Worm (Caenorhabditis elegans): ENCODE data around the gene C09G9.5.
A peak's percentile ranks its signal among the peaks of the same experiment; 100 is the strongest.

C09G9.5 gene

DNA sequence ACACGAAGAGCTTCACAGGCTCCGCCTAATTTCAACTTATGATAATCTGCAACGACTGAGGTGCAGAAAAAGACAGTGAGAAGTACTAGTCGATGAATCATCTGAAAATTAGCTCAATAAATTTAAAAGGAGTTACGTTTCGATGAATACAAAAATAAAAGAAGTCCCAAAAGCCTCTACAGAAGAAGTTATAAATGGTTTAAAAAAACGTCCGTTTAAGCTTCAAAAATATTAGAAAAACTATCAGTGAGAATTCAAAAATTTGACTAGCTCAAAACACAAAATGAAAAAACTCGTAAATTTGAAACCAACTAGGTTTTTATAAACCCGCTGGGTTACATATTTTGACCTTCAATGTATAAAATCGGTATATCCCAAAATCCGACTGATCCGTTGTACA is 30.4 kb upstream of the C09G9.5 start, which contains the start of gene T11B7.5:
Gene T11B7.5, minus strand, starts transcription at position 101 of the 400 bp plus-strand sequence.
- TF ChIP-seq nfyb-1 (GFP tag; IDR thresholded peaks at IDR 0.05) (no peak), die-1 (tag; optimal IDR thresholded peaks at IDR 0.05) (no peak), aptf-3 (GFP tag; IDR thresholded peaks at IDR 0.05) (no peak), snpc-1.3 (tag; optimal IDR thresholded peaks at IDR 0.05; ENCODE audit: insufficient read depth) (no peak), pha-4 (tag; optimal IDR thresholded peaks at IDR 0.05) (no peak), him-1 (tag; optimal IDR thresholded peaks at IDR 0.05) (no peak), B0336.3 (GFP tag; IDR thresholded peaks at IDR 0.05) (no peak), Y67H2A.10 (GFP tag; conservative IDR thresholded peaks at IDR 0.05) (no peak), lir-1 (GFP tag; conservative IDR thresholded peaks at IDR 0.05) (no peak)

- no peak for TF ChIP-seq lin-35 (GFP tag; optimal IDR thresholded peaks at IDR 0.05)
- TF ChIP-seq dpl-1 (GFP tag; optimal IDR thresholded peaks at IDR 0.05), result no peak
Observed at ce11 chrIV:8864672-8865071, 21.7 kb upstream of the C09G9.5 start.

- peak; percentile 10 for TF ChIP-seq pha-4 (tag; optimal IDR thresholded peaks at IDR 0.05)
- no peak for TF ChIP-seq let-607 (tag; optimal IDR thresholded peaks at IDR 0.05)
- TF ChIP-seq ztf-18 (tag; optimal IDR thresholded peaks at IDR 0.05), result no peak
- TF ChIP-seq efl-1 (GFP tag; optimal IDR thresholded peaks at IDR 0.05), result no peak
Observed at ce11 chrIV:8865343-8865742, 21.0 kb upstream of the C09G9.5 start, which contains the start of gene C09G9.1. Gene C09G9.1 (minus strand): TSS chrIV:8865485.

DNA sequence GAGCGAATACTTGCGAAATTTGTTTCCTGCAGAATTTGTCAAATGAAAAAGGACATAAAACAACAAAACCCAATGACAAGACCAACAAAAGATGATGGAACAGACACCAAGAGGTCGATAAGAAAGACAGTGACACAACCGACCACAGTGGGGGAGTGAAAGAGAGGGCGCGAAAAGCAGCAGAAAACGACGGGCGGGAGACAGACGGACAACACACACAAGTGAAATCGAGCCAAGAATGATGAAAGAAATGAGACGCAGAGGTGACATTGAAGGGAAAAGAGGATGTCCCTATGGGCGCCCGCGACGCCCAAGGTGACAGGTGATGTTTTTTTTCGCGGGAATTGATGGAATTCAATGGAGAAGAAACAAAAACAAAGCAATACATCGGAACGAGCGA is 20.2 kb upstream of the C09G9.5 start:
- peak; percentile 47 for TF ChIP-seq hmg-1.2 (GFP tag; IDR thresholded peaks at IDR 0.05)
- TF ChIP-seq mel-28 (tag; optimal IDR thresholded peaks at IDR 0.05; ENCODE audit: borderline replicate concordance), result no peak
- peak; percentile 23; the same call in 1 of the 2 replicates for TF ChIP-seq attf-3 (GFP tag; conservative IDR thresholded peaks at IDR 0.05)
- no peak for TF ChIP-seq T07F8.4 (tag; optimal IDR thresholded peaks at IDR 0.05)
- peak; percentile 33 for TF ChIP-seq snpc-1.3 (tag; optimal IDR thresholded peaks at IDR 0.05; ENCODE audit: insufficient read depth)
- no peak for TF ChIP-seq hlh-26 (GFP tag; conservative IDR thresholded peaks at IDR 0.05)
- TF ChIP-seq cebp-1 (GFP tag; IDR thresholded peaks at IDR 0.05), result peak; percentile 55; the same call in 1 of the 2 replicates
- TF ChIP-seq cebp-1 (tag; optimal IDR thresholded peaks at IDR 0.05), result peak; percentile 91
- peak; percentile 17 for TF ChIP-seq atf-7 (tag; optimal IDR thresholded peaks at IDR 0.05)
- peak; percentile 55 for TF ChIP-seq B0336.3 (GFP tag; IDR thresholded peaks at IDR 0.05)
- TF ChIP-seq attf-5 (GFP tag; optimal IDR thresholded peaks at IDR 0.05), result peak; percentile 63
- peak; percentile 38 for TF ChIP-seq lin-40 (tag; optimal IDR thresholded peaks at IDR 0.05)
- TF ChIP-seq lin-54 (GFP tag; optimal IDR thresholded peaks at IDR 0.05), result peak; percentile 20
- peak; percentile 44 for TF ChIP-seq somi-1 (GFP tag; optimal IDR thresholded peaks at IDR 0.05)
- TF ChIP-seq snpc-1.1 (tag; optimal IDR thresholded peaks at IDR 0.05; ENCODE audit: insufficient read depth), result no peak
- TF ChIP-seq Y56A3A.18 (GFP tag; IDR thresholded peaks at IDR 0.05), result peak; percentile 77; the same call in 1 of the 2 replicates
- TF ChIP-seq tbp1 (GFP tag; optimal IDR thresholded peaks at IDR 0.05), result peak; percentile 12
- no peak for TF ChIP-seq ama-1 (optimal IDR thresholded peaks at IDR 0.05)
- TF ChIP-seq ama-1 (GFP tag; optimal IDR thresholded peaks at IDR 0.05), result no peak
- peak; percentile 17 for TF ChIP-seq ZK185.1 (tag; optimal IDR thresholded peaks at IDR 0.05; ENCODE audit: poor library complexity, severe bottlenecking)
- no peak for TF ChIP-seq C17E4.6 (GFP tag; IDR thresholded peaks at IDR 0.05)
- peak; percentile 99 for TF ChIP-seq nhr-80 (tag; optimal IDR thresholded peaks at IDR 0.05)
- TF ChIP-seq let-607 (tag; optimal IDR thresholded peaks at IDR 0.05), result peak; percentile 74 to 90
- peak; percentile 29; the same call in 1 of the 2 replicates for TF ChIP-seq egrh-3 (GFP tag; IDR thresholded peaks at IDR 0.05)
- no peak for TF ChIP-seq B0019.2 (GFP tag; conservative IDR thresholded peaks at IDR 0.05)
- 0 out of 2 replicates have a peak, but pooled peaks have one; percentile 32 for TF ChIP-seq mcd-1 (GFP tag; IDR thresholded peaks at IDR 0.05)
- TF ChIP-seq efl-1 (GFP tag; optimal IDR thresholded peaks at IDR 0.05), result peak; percentile 17
- TF ChIP-seq madf-6 (GFP tag; IDR thresholded peaks at IDR 0.05), result peak; percentile 55; the same call in 1 of the 2 replicates
- TF ChIP-seq snpc-4 (GFP tag; optimal IDR thresholded peaks at IDR 0.05), result no peak
- peak in 2 of 4 experiments; percentile 30 to 41 for TF ChIP-seq snpc-4 (tag; optimal IDR thresholded peaks at IDR 0.05)
- TF ChIP-seq F23B12.7 (tag; optimal IDR thresholded peaks at IDR 0.05; ENCODE audit: insufficient read depth), result peak; percentile 68
- TF ChIP-seq dox-1 (GFP tag; IDR thresholded peaks at IDR 0.05), result peak; percentile 90
- peak; percentile 61 for TF ChIP-seq nfyb-1 (GFP tag; IDR thresholded peaks at IDR 0.05)

Measured in whole organism, young adult.